Worm (Caenorhabditis elegans) whole organism, L4 larva: Measurements from ENCODE around the gene fbxa-153.

Source experiments
- D1046.2 ChIP-seq: fragments of 200-800 bp; sonication (Bioruptor generic); IDR thresholded peaks from 2 replicates; pipeline ENCODE4 v1.3.6; 2022; ENCODE audit warnings: missing genetic modification characterization, missing compliant biosample characterization
- F26F4.8 ChIP-seq: fragments of 200-800 bp; sonication (Bioruptor generic); conservative IDR thresholded peaks from 2 replicates; pipeline ENCODE4 v1.3.6; 2022; ENCODE audit warnings: missing genetic modification characterization, missing compliant biosample characterization
- F37D6.2 ChIP-seq: sonication (generic microtip); optimal IDR thresholded peaks from 2 replicates; lab custom pipeline; 2016; ENCODE audit warnings: mild to moderate bottlenecking, missing genetic modification characterization, missing compliant biosample characterization
- F44E2.7 ChIP-seq: fragments of 200-800 bp; sonication (Bioruptor generic); IDR thresholded peaks from 2 replicates; pipeline ENCODE4 v2.1.2; 2022; ENCODE audit warnings: missing genetic modification characterization, missing compliant biosample characterization
- R02D3.7 ChIP-seq: fragments of 150-350 bp; sonication (generic microtip); optimal IDR thresholded peaks from 3 replicates; lab custom pipeline; 2014; ENCODE audit warnings: missing biosample characterization, missing genetic modification characterization
- Y48G9A.11 ChIP-seq: fragments of 200-800 bp; sonication (Bioruptor generic); IDR thresholded peaks from 2 replicates; pipeline ENCODE4 v1.3.6; 2022; ENCODE audit warnings: missing genetic modification reagents, missing genetic modification characterization, missing compliant biosample characterization
- Y5F2A.4 ChIP-seq: fragments of 200-800 bp; sonication (Bioruptor generic); optimal IDR thresholded peaks from 2 replicates; lab custom pipeline; 2018; ENCODE audit warnings: mild to moderate bottlenecking, missing genetic modification characterization, missing compliant biosample characterization
- ZK546.5 ChIP-seq, 2 experiments: sonication (generic microtip); optimal IDR thresholded peaks; 2 replicates each; lab custom pipeline; 2017; ENCODE audit warnings: missing biosample characterization in 2 of 2, missing genetic modification characterization in 2 of 2
- aly-2 ChIP-seq: sonication (generic microtip); optimal IDR thresholded peaks from 2 replicates; lab custom pipeline; 2018; ENCODE audit warnings: missing biosample characterization, missing genetic modification characterization
- ama-1 ChIP-seq: fragments of 150-350 bp; optimal IDR thresholded peaks from 2 replicates; lab custom pipeline; 2014; ENCODE audit warnings: inconsistent platforms, mixed read lengths
- arid-1 ChIP-seq: fragments of 200-800 bp; sonication (Bioruptor generic); conservative IDR thresholded peaks from 2 replicates; pipeline ENCODE4 v1.3.6; 2022; ENCODE audit warnings: missing genetic modification reagents, missing genetic modification characterization, missing compliant biosample characterization
- ceh-20 ChIP-seq: fragments of 200-800 bp; sonication (Bioruptor generic); IDR thresholded peaks from 2 replicates; pipeline ENCODE4 v1.3.6; 2022; ENCODE audit warnings: missing genetic modification reagents, missing genetic modification characterization, missing compliant biosample characterization
- ceh-44 ChIP-seq: fragments of 200-800 bp; sonication (Bioruptor generic); IDR thresholded peaks from 2 replicates; pipeline ENCODE4 v1.3.6; 2022; ENCODE audit warnings: missing genetic modification reagents, missing genetic modification characterization, missing compliant biosample characterization
- daf-12 ChIP-seq: fragments of 150-350 bp; optimal IDR thresholded peaks from 2 replicates; lab custom pipeline; 2014; ENCODE audit warnings: missing biosample characterization, missing genetic modification reagents, missing genetic modification characterization
- daf-16 ChIP-seq, 3 experiments: sonication (generic microtip); optimal IDR thresholded peaks; 2 replicates each; lab custom pipeline; 2016 to 2017; ENCODE audit warnings: missing genetic modification characterization in 3 of 3, missing genetic modification reagents in 3 of 3, mild to moderate bottlenecking in 2 of 3, missing compliant biosample characterization in 2 of 3, missing biosample characterization in 1 of 3, moderate library complexity in 1 of 3
- daf-19 ChIP-seq: fragments of 200-800 bp; sonication (Bioruptor generic); conservative IDR thresholded peaks from 2 replicates; pipeline ENCODE4 v1.3.6; 2022; ENCODE audit warnings: missing genetic modification characterization, missing compliant biosample characterization
- dmd-6 ChIP-seq: fragments of 200-800 bp; sonication (Bioruptor generic); IDR thresholded peaks from 2 replicates; pipeline ENCODE4 v1.3.6; 2022; ENCODE audit warnings: missing genetic modification reagents, missing genetic modification characterization, missing compliant biosample characterization
- dmd-8 ChIP-seq: fragments of 200-800 bp; sonication (Bioruptor generic); IDR thresholded peaks from 2 replicates; pipeline ENCODE4 v1.3.6; 2022; ENCODE audit warnings: missing genetic modification characterization, missing compliant biosample characterization
- dmd-9 ChIP-seq: fragments of 200-800 bp; sonication (Bioruptor generic); IDR thresholded peaks from 2 replicates; pipeline ENCODE4 v1.3.6; 2022; ENCODE audit warnings: missing genetic modification reagents, missing genetic modification characterization, missing compliant biosample characterization
- dve-1 ChIP-seq: sonication (generic microtip); optimal IDR thresholded peaks from 2 replicates; lab custom pipeline; 2017; ENCODE audit warnings: antibody characterized with exemption, mild to moderate bottlenecking, missing genetic modification characterization, missing compliant biosample characterization; ENCODE audit not compliant: insufficient read depth
- fkh-10 ChIP-seq: fragments of 150-350 bp; optimal IDR thresholded peaks from 2 replicates; lab custom pipeline; 2014; ENCODE audit warnings: missing biosample characterization, missing genetic modification reagents, missing genetic modification characterization
- gei-8 ChIP-seq: fragments of 200-800 bp; sonication (Bioruptor generic); optimal IDR thresholded peaks from 2 replicates; lab custom pipeline; 2018; ENCODE audit warnings: mild to moderate bottlenecking, missing genetic modification characterization, missing compliant biosample characterization
- hlh-30 ChIP-seq: sonication (generic microtip); optimal IDR thresholded peaks from 2 replicates; lab custom pipeline; 2017; ENCODE audit warnings: antibody characterized with exemption, mild to moderate bottlenecking, missing genetic modification characterization, missing compliant biosample characterization; ENCODE audit not compliant: insufficient read depth
- hmg-1.1 ChIP-seq: fragments of 200-800 bp; sonication (Bioruptor generic); IDR thresholded peaks from 2 replicates; pipeline ENCODE4 v1.3.6; 2022; ENCODE audit warnings: missing genetic modification reagents, missing genetic modification characterization, missing compliant biosample characterization
- lin-39 ChIP-seq: fragments of 150-350 bp; optimal IDR thresholded peaks from 2 replicates; lab custom pipeline; 2014; ENCODE audit warnings: missing biosample characterization, missing genetic modification reagents, missing genetic modification characterization
- lsy-2 ChIP-seq, 2 experiments: fragments of 150-350 bp in 1 of 2; sonication (generic microtip) in 1 of 2; optimal IDR thresholded peaks; 2 replicates each; lab custom pipeline; 2014 to 2017; ENCODE audit warnings: missing biosample characterization in 2 of 2, missing genetic modification characterization in 2 of 2
- mdl-1 ChIP-seq, 2 experiments: fragments of 150-350 bp in 1 of 2; sonication (generic microtip) in 1 of 2; optimal IDR thresholded peaks; 2 replicates each; lab custom pipeline; 2014 to 2017; ENCODE audit warnings: missing biosample characterization in 2 of 2, missing genetic modification characterization in 2 of 2
- mep-1 ChIP-seq: fragments of 150-350 bp; sonication (generic microtip); optimal IDR thresholded peaks from 3 replicates; lab custom pipeline; 2014; ENCODE audit warnings: missing biosample characterization, missing genetic modification characterization
- mxl-2 ChIP-seq: fragments of 200-800 bp; sonication (Bioruptor generic); conservative IDR thresholded peaks from 2 replicates; pipeline ENCODE4 v1.3.6; 2022; ENCODE audit warnings: missing genetic modification reagents, missing genetic modification characterization, missing compliant biosample characterization
- nhr-111 ChIP-seq: fragments of 200-800 bp; sonication (Bioruptor generic); optimal IDR thresholded peaks from 2 replicates; lab custom pipeline; 2018; ENCODE audit warnings: mild to moderate bottlenecking, missing genetic modification characterization, missing compliant biosample characterization
- nhr-237 ChIP-seq: sonication (generic microtip); optimal IDR thresholded peaks from 2 replicates; lab custom pipeline; 2017; ENCODE audit warnings: missing biosample characterization, missing genetic modification characterization
- nhr-25 ChIP-seq: sonication (generic microtip); optimal IDR thresholded peaks from 2 replicates; lab custom pipeline; 2017; ENCODE audit warnings: missing genetic modification characterization, mild to moderate bottlenecking, missing compliant biosample characterization, antibody characterized with exemption, moderate library complexity, borderline replicate concordance; ENCODE audit not compliant: insufficient read depth
- nhr-28 ChIP-seq: fragments of 150-350 bp; optimal IDR thresholded peaks from 2 replicates; lab custom pipeline; 2014; ENCODE audit warnings: missing biosample characterization, missing genetic modification characterization
- nhr-6 ChIP-seq: fragments of 150-350 bp; optimal IDR thresholded peaks from 2 replicates; lab custom pipeline; 2014; ENCODE audit warnings: missing biosample characterization, missing genetic modification characterization
- php-3 ChIP-seq: fragments of 200-800 bp; sonication (Bioruptor generic); IDR thresholded peaks from 2 replicates; pipeline ENCODE4 v1.3.6; 2022; ENCODE audit warnings: missing genetic modification reagents, missing genetic modification characterization, missing compliant biosample characterization
- pqm-1 ChIP-seq: sonication (generic microtip); optimal IDR thresholded peaks from 2 replicates; lab custom pipeline; 2017; ENCODE audit warnings: missing biosample characterization, missing genetic modification characterization
- saeg-2 ChIP-seq: fragments of 200-800 bp; sonication (Bioruptor generic); IDR thresholded peaks from 2 replicates; pipeline ENCODE4 v1.3.6; 2022; ENCODE audit warnings: missing genetic modification reagents, missing genetic modification characterization, missing compliant biosample characterization
- sdz-12 ChIP-seq: fragments of 200-800 bp; sonication (Bioruptor generic); optimal IDR thresholded peaks from 2 replicates; lab custom pipeline; 2018; ENCODE audit warnings: mild to moderate bottlenecking, missing genetic modification characterization, missing compliant biosample characterization
- set-16 ChIP-seq: fragments of 200-800 bp; sonication (Bioruptor generic); IDR thresholded peaks from 2 replicates; pipeline ENCODE4 v1.3.6; 2022; ENCODE audit warnings: missing genetic modification reagents, missing genetic modification characterization, missing compliant biosample characterization
- skn-1 ChIP-seq: fragments of 150-350 bp; optimal IDR thresholded peaks from 2 replicates; lab custom pipeline; 2014; ENCODE audit warnings: missing biosample characterization, missing genetic modification characterization
- snpc-4 ChIP-seq: fragments of 150-350 bp; optimal IDR thresholded peaks from 2 replicates; lab custom pipeline; 2014; ENCODE audit warnings: missing biosample characterization, missing genetic modification characterization
- spr-3 ChIP-seq: fragments of 200-800 bp; sonication (Bioruptor generic); optimal IDR thresholded peaks from 2 replicates; lab custom pipeline; 2018; ENCODE audit warnings: mild to moderate bottlenecking, missing genetic modification characterization, missing compliant biosample characterization
- tra-1 ChIP-seq: fragments of 200-800 bp; sonication (Bioruptor generic); IDR thresholded peaks from 2 replicates; pipeline ENCODE4 v1.3.6; 2022; ENCODE audit warnings: missing genetic modification reagents, missing genetic modification characterization, missing compliant biosample characterization
- unc-39 ChIP-seq: sonication (generic microtip); optimal IDR thresholded peaks from 2 replicates; lab custom pipeline; 2017; ENCODE audit warnings: missing biosample characterization, missing genetic modification characterization
- unc-62 ChIP-seq, 3 experiments: fragments of 150-350 bp in 1 of 3; sonication (generic microtip); optimal IDR thresholded peaks in 2 of 3; peaks in 1 of 3; 1 replicate in 1 of 3; 2 replicates in 2 of 3; lab custom pipeline; 2014 to 2017; ENCODE audit warnings: missing biosample characterization in 3 of 3, missing genetic modification characterization in 3 of 3, missing genetic modification reagents in 3 of 3, missing genotype in 1 of 3
- zfp-3 ChIP-seq: fragments of 200-800 bp; sonication (Bioruptor generic); conservative IDR thresholded peaks from 2 replicates; pipeline ENCODE4 v1.3.6; 2022; ENCODE audit warnings: missing genetic modification reagents, missing genetic modification characterization, missing compliant biosample characterization
- zip-11 ChIP-seq: fragments of 200-800 bp; sonication (Bioruptor generic); IDR thresholded peaks from 2 replicates; pipeline ENCODE4 v1.3.6; 2022; ENCODE audit warnings: missing genetic modification characterization, missing compliant biosample characterization
- ztf-11 ChIP-seq: fragments of 150-350 bp; optimal IDR thresholded peaks from 2 replicates; lab custom pipeline; 2014; ENCODE audit warnings: missing biosample characterization, missing genetic modification characterization
- ztf-7 ChIP-seq: fragments of 150-350 bp; optimal IDR thresholded peaks from 2 replicates; lab custom pipeline; 2014; ENCODE audit warnings: missing biosample characterization, missing genetic modification characterization

Gene fbxa-153

DNA sequence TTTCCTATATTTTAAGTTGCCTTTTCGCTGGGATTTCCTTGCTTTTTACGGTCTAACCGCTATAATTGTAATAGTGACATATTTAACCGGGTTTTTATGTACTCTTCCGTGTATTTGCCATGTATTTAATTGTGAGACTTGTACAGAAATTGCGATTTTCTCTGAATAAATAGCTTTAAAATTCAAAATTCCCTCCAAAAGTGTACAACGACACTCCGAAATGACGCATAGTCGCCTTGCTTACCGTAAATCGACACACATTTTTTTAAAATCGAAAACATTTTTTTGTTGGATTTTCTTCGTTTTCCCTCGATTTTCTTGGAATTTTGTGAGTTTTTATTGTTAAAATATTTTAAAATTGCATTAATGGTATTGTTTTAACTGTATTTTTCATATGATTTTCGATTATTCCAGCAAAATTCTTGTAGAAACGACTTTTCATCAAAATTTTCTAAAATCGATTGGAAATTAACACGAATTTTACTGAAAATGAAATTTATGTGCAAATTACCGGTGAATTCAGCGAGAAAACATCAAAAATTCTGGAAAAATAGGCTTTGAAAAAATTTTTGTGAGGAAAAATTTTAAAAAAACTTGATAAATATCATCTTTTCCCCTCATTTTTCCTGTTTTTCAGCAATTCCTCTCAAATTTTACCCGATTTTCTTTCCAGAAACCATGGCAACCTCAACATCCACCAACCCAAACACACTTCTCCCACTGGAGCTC is 40.3 kb downstream of the fbxa-153 start, which contains the start of gene lsm-5 (continued):
- TF ChIP-seq unc-62 (GFP tag; optimal IDR thresholded peaks at IDR 0.05 in 1 of 2; lab: Kevin White, UChicago) (peak in 1 of 2 experiments; percentile 81), unc-62 (tag; optimal IDR thresholded peaks at IDR 0.05; lab: Kevin White, UChicago) (no peak), nhr-25 (no peak), php-3 (no peak), dmd-8 (GFP tag; lab: Robert Waterston, UW) (no peak), F26F4.8 (GFP tag; lab: Robert Waterston, UW) (no peak), mep-1 (tag; lab: Kevin White, UChicago) (peak; percentile 70), daf-12 (no peak), Y5F2A.4 (GFP tag; lab: Kevin White, UChicago) (no peak), ZK546.5 (tag; optimal IDR thresholded peaks at IDR 0.05; lab: Kevin White, UChicago) (no peak), fkh-10 (GFP tag; lab: Kevin White, UChicago) (no peak), F44E2.7 (GFP tag; lab: Robert Waterston, UW) (no peak), zfp-3 (no peak), ztf-11 (tag; lab: Kevin White, UChicago) (no peak), dmd-9 (GFP tag; lab: Robert Waterston, UW) (no peak), pqm-1 (tag; lab: Kevin White, UChicago) (no peak), ceh-20 (GFP tag; lab: Robert Waterston, UW) (no peak), mxl-2 (GFP tag; lab: Robert Waterston, UW) (no peak), hlh-30 (tag; lab: Kevin White, UChicago) (peak; percentile 46), ztf-7 (tag; lab: Kevin White, UChicago) (no peak), aly-2 (tag; lab: Kevin White, UChicago) (no peak), saeg-2 (GFP tag; lab: Robert Waterston, UW) (no peak), snpc-4 (tag; lab: Kevin White, UChicago) (no peak), nhr-237 (tag; lab: Kevin White, UChicago) (no peak), Y48G9A.11 (GFP tag; lab: Robert Waterston, UW) (peak; percentile 93), dmd-6 (no peak), ama-1 (lab: Kevin White, UChicago) (peak; percentile 94), R02D3.7 (peak; percentile 80), F37D6.2 (tag; lab: Kevin White, UChicago) (no peak), dve-1 (tag; lab: Kevin White, UChicago) (peak; percentile 11), set-16 (GFP tag; lab: Robert Waterston, UW) (no peak), mdl-1 (tag; optimal IDR thresholded peaks at IDR 0.05; lab: Kevin White, UChicago) (no peak), unc-39 (no peak), zip-11 (GFP tag; lab: Robert Waterston, UW) (no peak), ceh-44 (no peak), nhr-6 (tag; lab: Kevin White, UChicago) (peak; percentile 40), daf-19 (GFP tag; lab: Robert Waterston, UW) (no peak), sdz-12 (GFP tag; lab: Kevin White, UChicago) (no peak), lsy-2 (tag; optimal IDR thresholded peaks at IDR 0.05; lab: Kevin White, UChicago) (peak; percentile 37 to 73), daf-16 (GFP tag; optimal IDR thresholded peaks at IDR 0.05; lab: Kevin White, UChicago) (no peak), daf-16 (tag; optimal IDR thresholded peaks at IDR 0.05; lab: Kevin White, UChicago) (peak; percentile 50), skn-1 (no peak), arid-1 (GFP tag; lab: Robert Waterston, UW) (no peak), lin-39 (no peak), D1046.2 (GFP tag; lab: Robert Waterston, UW) (no peak), nhr-28 (tag; lab: Kevin White, UChicago) (peak; percentile 33), nhr-111 (GFP tag; lab: Kevin White, UChicago) (no peak), tra-1 (GFP tag; lab: Robert Waterston, UW) (no peak), spr-3 (no peak), gei-8 (GFP tag; lab: Kevin White, UChicago) (no peak), hmg-1.1 (GFP tag; lab: Robert Waterston, UW) (no peak)
